Fruit fly (Drosophila melanogaster): ENCODE results near the gene TfIIFbeta.

- TF ChIP-seq CG8301 (tag; optimal IDR thresholded peaks at IDR 0.05) (no peak), Pif1A (GFP tag; optimal IDR thresholded peaks at IDR 0.05) (no peak), CG14655 (GFP tag; optimal IDR thresholded peaks at IDR 0.05) (no peak), CG4496 (GFP tag; IDR thresholded peaks at IDR 0.05) (no peak), fd96Ca (GFP tag; IDR thresholded peaks at IDR 0.05) (no peak), CG13204 (GFP tag; optimal IDR thresholded peaks at IDR 0.05) (no peak), EcR (GFP tag; optimal IDR thresholded peaks at IDR 0.05) (no peak), CG9948 (tag; optimal IDR thresholded peaks at IDR 0.05) (no peak), CG10348 (GFP tag; IDR thresholded peaks at IDR 0.05) (no peak)
These were observed 11.7 kb upstream of the TfIIFbeta start, which contains the start of gene Desi for dm6 chr3R:10779269-10779668.
